Worm (Caenorhabditis elegans) whole organism, early embryonic: ENCODE results near the gene scrm-7.
"Not testable (repeated sequence)": the region's sequence is repeated elsewhere in the genome, so short reads cannot be mapped to it uniquely, and the experiment has no call there.

Experiments
- B0310.2 ChIP-seq: sonication (generic microtip); optimal IDR thresholded peaks from 2 replicates; lab custom pipeline; 2016; ENCODE audit warnings: mild to moderate bottlenecking, missing genetic modification characterization, missing compliant biosample characterization
- F13C5.2 ChIP-seq: sonication (generic microtip); optimal IDR thresholded peaks from 2 replicates; lab custom pipeline; 2017; ENCODE audit warnings: mild to moderate bottlenecking, missing genetic modification characterization, inconsistent platforms, missing compliant biosample characterization
- aly-1 ChIP-seq: sonication (generic microtip); optimal IDR thresholded peaks from 2 replicates; lab custom pipeline; 2016; ENCODE audit warnings: missing genetic modification characterization, missing compliant biosample characterization
- ama-1 ChIP-seq: fragments of 150-350 bp; optimal IDR thresholded peaks from 2 replicates; lab custom pipeline; 2014
- ceh-13 ChIP-seq: fragments of 200-800 bp; sonication (Bioruptor generic); optimal IDR thresholded peaks from 2 replicates; lab custom pipeline; 2018; ENCODE audit warnings: mild to moderate bottlenecking, missing genetic modification characterization, missing compliant biosample characterization
- ceh-36 ChIP-seq: sonication (generic microtip); optimal IDR thresholded peaks from 2 replicates; lab custom pipeline; 2016; ENCODE audit warnings: missing genetic modification characterization, inconsistent platforms, missing compliant biosample characterization
- ets-7 ChIP-seq: sonication (generic microtip); optimal IDR thresholded peaks from 2 replicates; lab custom pipeline; 2016; ENCODE audit warnings: missing genotype, missing genetic modification characterization, missing compliant biosample characterization
- flt-1 ChIP-seq: fragments of 200-800 bp; sonication (Bioruptor generic); IDR thresholded peaks from 2 replicates; pipeline ENCODE4 v1.3.6; 2022; ENCODE audit warnings: missing genetic modification characterization, missing compliant biosample characterization
- hmbx-1 ChIP-seq: sonication (generic microtip); optimal IDR thresholded peaks from 2 replicates; lab custom pipeline; 2016; ENCODE audit warnings: mild to moderate bottlenecking, missing genetic modification characterization, missing compliant biosample characterization
- hmg-4 ChIP-seq: fragments of 200-800 bp; sonication (Bioruptor generic); optimal IDR thresholded peaks from 2 replicates; lab custom pipeline; 2018; ENCODE audit warnings: mild to moderate bottlenecking, missing genetic modification characterization, missing compliant biosample characterization
- hnd-1 ChIP-seq: sonication (generic microtip); optimal IDR thresholded peaks from 2 replicates; lab custom pipeline; 2016; ENCODE audit warnings: missing genetic modification characterization, missing compliant biosample characterization
- pes-1 ChIP-seq: fragments of 200-800 bp; sonication (Bioruptor generic); IDR thresholded peaks from 2 replicates; pipeline ENCODE4 v1.3.6; 2022; ENCODE audit warnings: missing genetic modification reagents, missing genetic modification characterization, missing compliant biosample characterization
- scrt-1 ChIP-seq: fragments of 200-800 bp; sonication (Bioruptor generic); IDR thresholded peaks from 2 replicates; pipeline ENCODE4 v1.3.6; 2022; ENCODE audit warnings: missing genetic modification characterization, missing compliant biosample characterization
- sea-1 ChIP-seq: fragments of 200-800 bp; sonication (Bioruptor generic); conservative IDR thresholded peaks from 2 replicates; pipeline ENCODE4 v1.3.6; 2022; ENCODE audit warnings: missing genetic modification characterization, missing compliant biosample characterization
- tbx-11 ChIP-seq: fragments of 200-800 bp; sonication (Bioruptor generic); IDR thresholded peaks from 2 replicates; pipeline ENCODE4 v1.3.6; 2022; ENCODE audit warnings: missing genetic modification characterization, missing compliant biosample characterization
- tbx-37 ChIP-seq: fragments of 200-800 bp; sonication (Bioruptor generic); conservative IDR thresholded peaks from 2 replicates; pipeline ENCODE4 v1.3.6; 2022; ENCODE audit warnings: missing genetic modification reagents, missing genetic modification characterization, missing compliant biosample characterization
- tra-4 ChIP-seq: sonication (generic microtip); optimal IDR thresholded peaks from 2 replicates; lab custom pipeline; 2017; ENCODE audit warnings: missing genetic modification characterization, missing compliant biosample characterization

Gene scrm-7

ce11 chrV:14784787-14785186, 5.2 kb upstream of the scrm-7 start:
- TF ChIP-seq ama-1 (lab: Kevin White, UChicago) (no peak), B0310.2 (no peak), scrt-1 (no peak), pes-1 (GFP tag; lab: Robert Waterston, UW) (no peak), F13C5.2 (tag; lab: Kevin White, UChicago) (no peak), tbx-11 (GFP tag; lab: Robert Waterston, UW) (no peak), ceh-36 (no peak), hmbx-1 (no peak), ets-7 (no peak), flt-1 (GFP tag; lab: Robert Waterston, UW) (no peak), tbx-37 (GFP tag; lab: Robert Waterston, UW) (no peak), tra-4 (no peak), ceh-13 (GFP tag; lab: Kevin White, UChicago) (no peak), sea-1 (GFP tag; lab: Robert Waterston, UW) (no peak)

- TF ChIP-seq pes-1 (GFP tag; lab: Robert Waterston, UW), result no peak
- TF ChIP-seq ceh-36, result no peak
- TF ChIP-seq tbx-11 (GFP tag; lab: Robert Waterston, UW), result no peak
- TF ChIP-seq aly-1 (tag; lab: Kevin White, UChicago), result no peak
- TF ChIP-seq ceh-13 (GFP tag; lab: Kevin White, UChicago), result no peak
- no peak for TF ChIP-seq hmg-4 (GFP tag; lab: Kevin White, UChicago)
- TF ChIP-seq ama-1 (lab: Kevin White, UChicago), result no peak
- TF ChIP-seq tra-4, result no peak
- TF ChIP-seq tbx-37 (GFP tag; lab: Robert Waterston, UW), result no peak
Observed at ce11 chrV:14784160-14784774, 4.7 kb upstream of the scrm-7 start, which contains the start of gene Y50E8A.12. Gene Y50E8A.12 (minus strand): TSS chrV:14784210.

ce11 chrV:14781130-14781529, 1.6 kb upstream of the scrm-7 start, which contains the start of gene Y50E8A.11:
Gene Y50E8A.11 (plus strand): TSS chrV:14781430.
- TF ChIP-seq hnd-1 (tag; lab: Kevin White, UChicago) (no peak), sea-1 (GFP tag; lab: Robert Waterston, UW) (no peak), tbx-11 (GFP tag; lab: Robert Waterston, UW) (no peak), ceh-13 (GFP tag; lab: Kevin White, UChicago) (no peak), aly-1 (tag; lab: Kevin White, UChicago) (no peak)

- TF ChIP-seq ama-1 (lab: Kevin White, UChicago), result no peak
- no peak for TF ChIP-seq aly-1 (tag; lab: Kevin White, UChicago)
- no peak for TF ChIP-seq hmg-4 (GFP tag; lab: Kevin White, UChicago)
- TF ChIP-seq ets-7, result no peak
- no peak for TF ChIP-seq tbx-11 (GFP tag; lab: Robert Waterston, UW)
- TF ChIP-seq tra-4, result no peak
- no peak for TF ChIP-seq pes-1 (GFP tag; lab: Robert Waterston, UW)
- TF ChIP-seq B0310.2, result no peak
- TF ChIP-seq sea-1 (GFP tag; lab: Robert Waterston, UW), result no peak
- TF ChIP-seq hnd-1 (tag; lab: Kevin White, UChicago), result no peak
- no peak for TF ChIP-seq ceh-13 (GFP tag; lab: Kevin White, UChicago)
- TF ChIP-seq F13C5.2 (tag; lab: Kevin White, UChicago), result no peak
- TF ChIP-seq scrt-1, result no peak
- TF ChIP-seq tbx-37 (GFP tag; lab: Robert Waterston, UW), result no peak
Observed at ce11 chrV:14773048-14773447, 6.5 kb downstream of the scrm-7 start, which contains the start of gene haf-7. Gene haf-7 (plus strand): TSS chrV:14773258.

ce11 chrV:14763582-14763981, 16.0 kb downstream of the scrm-7 start:
- TF ChIP-seq tra-4, result no peak

- TF ChIP-seq scrt-1, result no peak
- TF ChIP-seq ceh-36, result no peak
- no peak for TF ChIP-seq aly-1 (tag; lab: Kevin White, UChicago)
- TF ChIP-seq tbx-11 (GFP tag; lab: Robert Waterston, UW), result no peak
- no peak for TF ChIP-seq B0310.2
- no peak for TF ChIP-seq tra-4
Observed at ce11 chrV:14762563-14762962, 17.0 kb downstream of the scrm-7 start.

ce11 chrV:14750357-14750756, 29.2 kb downstream of the scrm-7 start, which contains the start of gene nspa-10:
Gene nspa-10 (minus strand): TSS chrV:14750457.
- TF ChIP-seq ama-1 (lab: Kevin White, UChicago); hnd-1 (tag; lab: Kevin White, UChicago); ets-7: not testable (repeated sequence)

ce11 chrV:14748608-14749137, 30.9 kb downstream of the scrm-7 start, which contains the start of the genes lipl-8 and Y50E8A.22:
Gene lipl-8 (minus strand): TSS chrV:14748708.
Gene Y50E8A.22 (minus strand): TSS chrV:14749087.
- no peak for TF ChIP-seq F13C5.2 (tag; lab: Kevin White, UChicago)
- TF ChIP-seq scrt-1, result no peak
- TF ChIP-seq sea-1 (GFP tag; lab: Robert Waterston, UW), result no peak
- TF ChIP-seq hmbx-1, result no peak
- TF ChIP-seq ets-7, result no peak
- TF ChIP-seq hmg-4 (GFP tag; lab: Kevin White, UChicago), result no peak
- TF ChIP-seq aly-1 (tag; lab: Kevin White, UChicago), result no peak
- no peak for TF ChIP-seq flt-1 (GFP tag; lab: Robert Waterston, UW)
- no peak for TF ChIP-seq tbx-37 (GFP tag; lab: Robert Waterston, UW)
- TF ChIP-seq ceh-36, result no peak
- no peak for TF ChIP-seq tra-4
- no peak for TF ChIP-seq ceh-13 (GFP tag; lab: Kevin White, UChicago)
- no peak for TF ChIP-seq ama-1 (lab: Kevin White, UChicago)
- no peak for TF ChIP-seq B0310.2
- TF ChIP-seq tbx-11 (GFP tag; lab: Robert Waterston, UW), result no peak
- TF ChIP-seq hnd-1 (tag; lab: Kevin White, UChicago), result no peak
- TF ChIP-seq pes-1 (GFP tag; lab: Robert Waterston, UW), result no peak
